Worm (Caenorhabditis elegans): Measurements from ENCODE around the gene srbc-61.

DNA sequence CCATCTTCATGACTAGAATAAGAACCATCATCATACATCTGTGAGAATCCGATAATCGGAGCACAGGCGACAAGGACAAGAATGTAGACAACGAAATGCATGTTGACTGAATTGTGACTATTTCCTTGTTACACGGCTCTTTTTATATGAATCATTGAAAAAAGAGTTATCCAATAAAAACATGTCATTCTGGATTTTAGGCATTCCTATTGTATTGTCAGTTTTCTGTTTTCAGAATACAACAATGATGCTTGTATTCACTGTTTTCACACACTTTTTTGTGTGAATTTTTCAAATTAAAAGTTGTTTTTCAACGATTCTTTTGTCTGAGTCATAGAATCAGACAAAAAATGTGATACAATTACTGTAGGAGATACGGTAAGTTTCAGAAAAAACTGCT is 40.1 kb upstream of the srbc-61 start, which contains the start of gene F20E11.18:
- TF ChIP-seq D2030.7 (GFP tag; IDR thresholded peaks at IDR 0.05) (no peak), efl-1 (GFP tag; optimal IDR thresholded peaks at IDR 0.05) (no peak), sptf-2 (GFP tag; optimal IDR thresholded peaks at IDR 0.05) (no peak), ama-1 (optimal IDR thresholded peaks at IDR 0.05) (no peak), ama-1 (GFP tag; optimal IDR thresholded peaks at IDR 0.05) (no peak)
